Worm (Caenorhabditis elegans) whole organism, L2 larva: ENCODE data around the gene prx-3.

Source experiments
- alr-1 ChIP-seq: fragments of 150-350 bp; optimal IDR thresholded peaks from 2 replicates; lab custom pipeline; 2014; ENCODE audit warnings: missing biosample characterization, missing genetic modification characterization
- blmp-1 ChIP-seq: sonication (generic microtip); optimal IDR thresholded peaks from 2 replicates; lab custom pipeline; 2017; ENCODE audit warnings: missing genetic modification characterization, mild to moderate bottlenecking, missing compliant biosample characterization, antibody characterized with exemption, moderate library complexity; ENCODE audit not compliant: insufficient read depth
- ceh-16 ChIP-seq: fragments of 150-350 bp; optimal IDR thresholded peaks from 2 replicates; lab custom pipeline; 2014; ENCODE audit warnings: missing biosample characterization, missing genetic modification characterization
- ceh-82 ChIP-seq: fragments of 150-350 bp; optimal IDR thresholded peaks from 2 replicates; lab custom pipeline; 2014; ENCODE audit warnings: missing biosample characterization, missing genetic modification characterization
- elt-1 ChIP-seq: fragments of 150-350 bp; optimal IDR thresholded peaks from 2 replicates; lab custom pipeline; 2014; ENCODE audit warnings: missing biosample characterization, missing genetic modification characterization
- elt-3 ChIP-seq: sonication (generic microtip); optimal IDR thresholded peaks from 2 replicates; lab custom pipeline; 2017; ENCODE audit warnings: missing biosample characterization, missing genetic modification characterization
- lin-11 ChIP-seq: fragments of 150-350 bp; sonication (generic microtip); optimal IDR thresholded peaks from 2 replicates; lab custom pipeline; 2014; ENCODE audit warnings: missing biosample characterization, missing genetic modification characterization, inconsistent platforms, mixed read lengths
- lsy-2 ChIP-seq, 2 experiments: fragments of 150-350 bp in 1 of 2; sonication (generic microtip) in 1 of 2; optimal IDR thresholded peaks; 2 replicates each; lab custom pipeline; 2014 to 2017; ENCODE audit warnings: missing biosample characterization in 2 of 2, missing genetic modification characterization in 2 of 2
- mdl-1 ChIP-seq, 2 experiments: fragments of 150-350 bp in 1 of 2; sonication (generic microtip) in 1 of 2; optimal IDR thresholded peaks; 2 replicates each; lab custom pipeline; 2017; ENCODE audit warnings: missing biosample characterization in 2 of 2, missing genetic modification characterization in 2 of 2
- nhr-237 ChIP-seq: fragments of 150-350 bp; optimal IDR thresholded peaks from 2 replicates; lab custom pipeline; 2014; ENCODE audit warnings: missing biosample characterization, missing genetic modification characterization
- snpc-4 ChIP-seq: fragments of 150-350 bp; optimal IDR thresholded peaks from 2 replicates; lab custom pipeline; 2014; ENCODE audit warnings: missing biosample characterization, missing genetic modification characterization
- unc-55 ChIP-seq: fragments of 150-350 bp; sonication (generic microtip); optimal IDR thresholded peaks from 3 replicates; lab custom pipeline; 2014; ENCODE audit warnings: missing biosample characterization, missing genetic modification reagents, missing genetic modification characterization
- unc-62 ChIP-seq: fragments of 150-350 bp; optimal IDR thresholded peaks from 2 replicates; lab custom pipeline; 2014; ENCODE audit warnings: missing biosample characterization, missing genetic modification reagents, missing genetic modification characterization

DNA sequence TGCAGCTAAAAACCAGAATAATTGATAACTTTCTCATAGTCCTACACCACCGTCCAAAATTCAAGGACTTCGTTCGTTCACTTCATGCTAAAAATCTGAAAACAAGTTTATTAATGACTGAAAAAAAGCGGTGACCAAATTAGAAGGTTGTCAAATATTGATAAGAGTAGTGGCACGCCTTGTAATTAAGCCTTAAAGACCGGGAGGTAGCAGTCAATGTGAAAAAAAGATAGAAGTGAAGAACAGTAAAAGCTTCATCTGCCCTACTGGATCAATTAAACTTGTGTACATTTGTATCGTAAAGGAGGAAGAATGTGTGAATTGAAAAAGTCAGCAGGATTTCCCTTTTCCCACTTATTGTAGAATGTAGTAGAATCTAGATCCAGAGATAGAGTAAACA, 37.7 kb upstream of the prx-3 start, which contains the start of gene tag-275:
- TF ChIP-seq snpc-4 (tag; lab: Kevin White, UChicago): no peak
- no peak for TF ChIP-seq alr-1 (tag; lab: Kevin White, UChicago)
- TF ChIP-seq blmp-1 (tag; lab: Kevin White, UChicago): no peak
- no peak for TF ChIP-seq unc-62 (GFP tag; lab: Kevin White, UChicago)
- no peak for TF ChIP-seq nhr-237
- no peak for TF ChIP-seq mdl-1 (tag; optimal IDR thresholded peaks at IDR 0.05; lab: Kevin White, UChicago)
- no peak for TF ChIP-seq lsy-2 (tag; optimal IDR thresholded peaks at IDR 0.05; lab: Kevin White, UChicago)
- TF ChIP-seq ceh-82 (tag; lab: Kevin White, UChicago): no peak
- no peak for TF ChIP-seq unc-55 (GFP tag; lab: Kevin White, UChicago)
- TF ChIP-seq elt-3: no peak
- TF ChIP-seq lin-11 (tag; lab: Kevin White, UChicago): no peak
- TF ChIP-seq elt-1: no peak
- no peak for TF ChIP-seq ceh-16
